Fruit fly (Drosophila melanogaster) whole organism, embryonic: ENCODE measurements around the gene Adsl.

Source experiments
- Asciz ChIP-seq: fragments of 200-800 bp; sonication (Bioruptor generic); optimal IDR thresholded peaks from 2 replicates; lab custom pipeline; 2017; ENCODE audit warnings: missing biosample characterization, mild to moderate bottlenecking, missing genetic modification characterization, missing genetic modification reagents
- Atf6 ChIP-seq: fragments of 200-800 bp; sonication (Bioruptor generic); IDR thresholded peaks from 2 replicates; pipeline ENCODE4 v1.3.6; 2022; ENCODE audit warnings: missing biosample characterization, missing genetic modification characterization
- B-H2 ChIP-seq: fragments of 200-800 bp; sonication (Bioruptor generic); optimal IDR thresholded peaks from 2 replicates; lab custom pipeline; 2018; ENCODE audit warnings: missing biosample characterization, mild to moderate bottlenecking, missing genetic modification characterization
- BEAF-32 ChIP-seq: fragments of 200-800 bp; sonication (Bioruptor generic); optimal IDR thresholded peaks from 3 replicates; lab custom pipeline; 2017; ENCODE audit warnings: missing biosample characterization, missing genetic modification characterization, mild to moderate bottlenecking, moderate library complexity, missing genetic modification reagents
- CG10274 ChIP-seq: fragments of 200-800 bp; sonication (Bioruptor generic); optimal IDR thresholded peaks from 3 replicates; lab custom pipeline; 2017; ENCODE audit warnings: missing biosample characterization, mild to moderate bottlenecking, missing genetic modification characterization
- CG10462 ChIP-seq: fragments of 200-800 bp; sonication (Bioruptor generic); optimal IDR thresholded peaks from 2 replicates; lab custom pipeline; 2016; ENCODE audit warnings: missing biosample characterization, missing genetic modification characterization
- CG11456 ChIP-seq: fragments of 200-800 bp; sonication (Bioruptor generic); IDR thresholded peaks from 3 replicates; pipeline ENCODE4 v1.3.6; 2022; ENCODE audit warnings: missing biosample characterization, missing genetic modification characterization
- CG11696 ChIP-seq: fragments of 200-800 bp; sonication (Bioruptor generic); IDR thresholded peaks from 2 replicates; pipeline ENCODE4 v1.3.6; 2022; ENCODE audit warnings: missing biosample characterization, missing genetic modification characterization
- CG12219 ChIP-seq: fragments of 200-800 bp; sonication (Bioruptor generic); optimal IDR thresholded peaks from 3 replicates; lab custom pipeline; 2018; ENCODE audit warnings: missing biosample characterization, mild to moderate bottlenecking, missing genetic modification characterization
- CG12236 ChIP-seq: fragments of 200-800 bp; sonication (Bioruptor generic); optimal IDR thresholded peaks from 2 replicates; lab custom pipeline; 2016; ENCODE audit warnings: missing biosample characterization, missing genetic modification characterization
- CG12391 ChIP-seq: fragments of 200-800 bp; sonication (Bioruptor generic); optimal IDR thresholded peaks from 3 replicates; lab custom pipeline; 2018; ENCODE audit warnings: missing biosample characterization, mild to moderate bottlenecking, missing genetic modification characterization, moderate library complexity
- CG13296 ChIP-seq: fragments of 200-800 bp; sonication (Bioruptor generic); optimal IDR thresholded peaks from 3 replicates; lab custom pipeline; 2018; ENCODE audit warnings: missing biosample characterization, mild to moderate bottlenecking, missing genetic modification characterization
- CG14050 ChIP-seq: fragments of 200-800 bp; sonication (Bioruptor generic); IDR thresholded peaks from 3 replicates; pipeline ENCODE4 v1.3.6; 2022; ENCODE audit warnings: missing biosample characterization, missing genetic modification characterization
- CG15514 ChIP-seq: fragments of 200-800 bp; sonication (Bioruptor generic); optimal IDR thresholded peaks from 3 replicates; lab custom pipeline; 2017; ENCODE audit warnings: missing biosample characterization, missing genetic modification characterization, mild to moderate bottlenecking, moderate library complexity, missing genetic modification reagents
- CG2712 ChIP-seq: fragments of 200-800 bp; optimal IDR thresholded peaks from 3 replicates; lab custom pipeline; 2019; ENCODE audit warnings: missing biosample characterization, mild to moderate bottlenecking, missing genetic modification characterization, moderate library complexity
- CG30431 ChIP-seq: fragments of 200-800 bp; sonication (Bioruptor generic); optimal IDR thresholded peaks from 2 replicates; lab custom pipeline; 2017; ENCODE audit warnings: missing biosample characterization, missing genetic modification characterization
- CG3995 ChIP-seq: fragments of 200-800 bp; sonication (Bioruptor generic); optimal IDR thresholded peaks from 3 replicates; lab custom pipeline; 2016; ENCODE audit warnings: missing biosample characterization, missing genetic modification characterization
- CG6813 ChIP-seq: fragments of 200-800 bp; sonication (Bioruptor generic); optimal IDR thresholded peaks from 2 replicates; lab custom pipeline; 2017; ENCODE audit warnings: missing biosample characterization, missing genetic modification characterization, mild to moderate bottlenecking, moderate library complexity, missing genetic modification reagents
- CG8478 ChIP-seq: fragments of >200 bp; optimal IDR thresholded peaks from 2 replicates; lab custom pipeline; 2018
- CG8944 ChIP-seq: fragments of 200-800 bp; sonication (Bioruptor generic); optimal IDR thresholded peaks from 3 replicates; lab custom pipeline; 2016; ENCODE audit warnings: missing biosample characterization, missing genetic modification characterization
- D19A ChIP-seq: fragments of 200-800 bp; optimal IDR thresholded peaks from 3 replicates; lab custom pipeline; 2019; ENCODE audit warnings: missing biosample characterization, mild to moderate bottlenecking, missing genetic modification characterization, moderate library complexity
- Dfd ChIP-seq, 2 experiments: fragments of >200 bp; optimal IDR thresholded peaks; 2 replicates each; lab custom pipeline; 2017; ENCODE audit warnings: missing biosample characterization in 2 of 2, missing genetic modification characterization in 2 of 2
- H15 ChIP-seq: fragments of 200-800 bp; sonication (Bioruptor generic); IDR thresholded peaks from 3 replicates; pipeline ENCODE4 v1.3.6; 2022; ENCODE audit warnings: missing biosample characterization, missing genetic modification characterization
- H2.0 ChIP-seq: fragments of 200-800 bp; sonication (Bioruptor generic); IDR thresholded peaks from 2 replicates; pipeline ENCODE4 v1.3.6; 2022; ENCODE audit warnings: missing biosample characterization, missing genetic modification characterization
- Hr3 ChIP-seq: fragments of 200-800 bp; sonication (Bioruptor generic); optimal IDR thresholded peaks from 3 replicates; lab custom pipeline; 2016; ENCODE audit warnings: missing biosample characterization, missing genetic modification characterization
- Oaz ChIP-seq: fragments of 200-800 bp; sonication (Bioruptor generic); IDR thresholded peaks from 2 replicates; pipeline ENCODE4 v1.3.6; 2022; ENCODE audit warnings: missing biosample characterization, missing genetic modification characterization
- Scr ChIP-seq: fragments of 200-800 bp; sonication (Bioruptor generic); IDR thresholded peaks from 2 replicates; pipeline ENCODE4 v1.3.6; 2022; ENCODE audit warnings: missing biosample characterization, missing genetic modification characterization; ENCODE audit not compliant: partially characterized antibody
- Spps ChIP-seq: fragments of 200-800 bp; sonication (Bioruptor generic); optimal IDR thresholded peaks from 2 replicates; lab custom pipeline; 2018; ENCODE audit warnings: missing biosample characterization, mild to moderate bottlenecking, missing genetic modification characterization
- Sry-δ ChIP-seq: fragments of 200-800 bp; sonication (Bioruptor generic); optimal IDR thresholded peaks from 2 replicates; lab custom pipeline; 2016; ENCODE audit warnings: missing biosample characterization, missing genetic modification characterization
- TFAM ChIP-seq: fragments of 200-800 bp; sonication (Bioruptor generic); optimal IDR thresholded peaks from 2 replicates; lab custom pipeline; 2017; ENCODE audit warnings: missing biosample characterization, missing genetic modification characterization, inconsistent platforms
- cg ChIP-seq: fragments of 200-800 bp; sonication (Bioruptor generic); optimal IDR thresholded peaks from 3 replicates; lab custom pipeline; 2019; ENCODE audit warnings: missing biosample characterization, mild to moderate bottlenecking, missing genetic modification characterization, moderate library complexity
- fd102C ChIP-seq: fragments of 200-800 bp; sonication (Bioruptor generic); optimal IDR thresholded peaks from 2 replicates; lab custom pipeline; 2018; ENCODE audit warnings: missing biosample characterization, mild to moderate bottlenecking, missing genetic modification characterization, moderate library complexity
- gro ChIP-seq: fragments of 200-800 bp; sonication (Bioruptor generic); optimal IDR thresholded peaks from 2 replicates; lab custom pipeline; 2016; ENCODE audit warnings: missing biosample characterization, missing genetic modification characterization
- gsb ChIP-seq: fragments of 200-800 bp; sonication (Bioruptor generic); IDR thresholded peaks from 2 replicates; pipeline ENCODE4 v1.3.6; 2022; ENCODE audit warnings: missing biosample characterization, missing genetic modification characterization
- gt ChIP-seq: fragments of 200-800 bp; sonication (Bioruptor generic); IDR thresholded peaks from 2 replicates; pipeline ENCODE4 v1.3.6; 2022; ENCODE audit warnings: missing biosample characterization, missing genetic modification characterization
- hkb ChIP-seq, 2 experiments: fragments of 200-800 bp in 1 of 2; fragments of >200 bp in 1 of 2; sonication (Bioruptor generic) in 1 of 2; IDR thresholded peaks in 1 of 2; optimal IDR thresholded peaks in 1 of 2; 2 replicates each; pipeline versions ENCODE4 v1.3.6 to Lab custom; 2017 to 2022; ENCODE audit warnings: missing biosample characterization in 1 of 2, missing genetic modification characterization in 1 of 2
- jumu ChIP-seq: fragments of 200-800 bp; sonication (Bioruptor generic); optimal IDR thresholded peaks from 3 replicates; lab custom pipeline; 2016; ENCODE audit warnings: missing biosample characterization, missing genetic modification characterization
- kay ChIP-seq: fragments of 200-800 bp; sonication (Bioruptor generic); optimal IDR thresholded peaks from 2 replicates; lab custom pipeline; 2016; ENCODE audit warnings: missing biosample characterization, missing genetic modification characterization
- klu ChIP-seq: fragments of 200-800 bp; sonication (Bioruptor generic); IDR thresholded peaks from 2 replicates; pipeline ENCODE4 v1.3.6; 2022; ENCODE audit warnings: missing biosample characterization, missing genetic modification characterization
- maf-S ChIP-seq: fragments of 200-800 bp; sonication (Bioruptor generic); optimal IDR thresholded peaks from 2 replicates; lab custom pipeline; 2016; ENCODE audit warnings: missing biosample characterization, missing genetic modification characterization
- mld ChIP-seq: fragments of 200-800 bp; sonication (Bioruptor generic); IDR thresholded peaks from 3 replicates; pipeline ENCODE4 v1.3.6; 2022; ENCODE audit warnings: missing biosample characterization, missing genetic modification characterization; ENCODE audit not compliant: partially characterized antibody
- nerfin-1 ChIP-seq: fragments of 200-800 bp; sonication (Bioruptor generic); optimal IDR thresholded peaks from 3 replicates; lab custom pipeline; 2019; ENCODE audit warnings: missing biosample characterization, mild to moderate bottlenecking, missing genetic modification characterization, moderate library complexity
- phol ChIP-seq: fragments of 200-800 bp; sonication (Bioruptor generic); optimal IDR thresholded peaks from 3 replicates; lab custom pipeline; 2018; ENCODE audit warnings: missing biosample characterization, mild to moderate bottlenecking, missing genetic modification characterization, moderate library complexity
- psq ChIP-seq: fragments of 200-800 bp; sonication (Bioruptor generic); optimal IDR thresholded peaks from 2 replicates; lab custom pipeline; 2017; ENCODE audit warnings: missing biosample characterization, missing genetic modification characterization
- sisA ChIP-seq: fragments of 200-800 bp; sonication (Bioruptor generic); IDR thresholded peaks from 2 replicates; pipeline ENCODE4 v1.3.6; 2022; ENCODE audit warnings: missing biosample characterization, missing genetic modification characterization
- ssp ChIP-seq: fragments of 200-800 bp; sonication (Bioruptor generic); IDR thresholded peaks from 2 replicates; pipeline ENCODE4 v1.3.6; 2022; ENCODE audit warnings: missing biosample characterization, missing genetic modification characterization
- wdn ChIP-seq: fragments of 200-800 bp; sonication (Bioruptor generic); IDR thresholded peaks from 2 replicates; pipeline ENCODE4 v1.3.6; 2022; ENCODE audit warnings: missing biosample characterization, missing genetic modification characterization
- zen ChIP-seq: fragments of 200-800 bp; sonication (Bioruptor generic); optimal IDR thresholded peaks from 3 replicates; lab custom pipeline; 2018; ENCODE audit warnings: missing biosample characterization, mild to moderate bottlenecking, missing genetic modification characterization, moderate library complexity
- zfh1 ChIP-seq: fragments of 200-800 bp; sonication (Bioruptor generic); IDR thresholded peaks from 3 replicates; pipeline ENCODE4 v1.3.6; 2022; ENCODE audit warnings: missing biosample characterization, missing genetic modification characterization

The Adsl gene

dm6 chr3R:16986181-16987074 lies 34.5 kb downstream of the Adsl start (continued):
- peak; percentile 20 for TF ChIP-seq BEAF-32 (GFP tag; lab: Kevin White, UChicago)
- TF ChIP-seq klu, result peak; percentile 91
- TF ChIP-seq D19A (tag; lab: Kevin White, UChicago), result peak; percentile 60
- peak; percentile 81 for TF ChIP-seq gt (GFP tag; lab: Robert Waterston, UW)
- TF ChIP-seq ssp, result peak; percentile 83
- TF ChIP-seq CG13296 (GFP tag; lab: Kevin White, UChicago), result peak; percentile 95
- peak; percentile 98 for TF ChIP-seq wdn (GFP tag; lab: Robert Waterston, UW)
- peak; percentile 48 for TF ChIP-seq cg (GFP tag; lab: Kevin White, UChicago)
- peak; percentile 95 for TF ChIP-seq CG14050 (GFP tag; lab: Robert Waterston, UW)
- TF ChIP-seq CG12219, result peak; percentile 91
- TF ChIP-seq gsb (GFP tag; lab: Robert Waterston, UW), result peak; percentile 95
- TF ChIP-seq jumu (GFP tag; lab: Kevin White, UChicago), result peak; percentile 94
- peak; percentile 92 for TF ChIP-seq H15 (GFP tag; lab: Robert Waterston, UW)
- no peak for TF ChIP-seq mld
- TF ChIP-seq Oaz (GFP tag; lab: Robert Waterston, UW), result peak; percentile 95
- TF ChIP-seq CG8944 (GFP tag; lab: Kevin White, UChicago), result peak; percentile 81
- TF ChIP-seq zfh1 (GFP tag; lab: Robert Waterston, UW), result peak; percentile 94
- peak; percentile 57 for TF ChIP-seq zen (tag; lab: Kevin White, UChicago)
- TF ChIP-seq CG3995, result peak; percentile 82
- peak; percentile 72 for TF ChIP-seq CG12236 (GFP tag; lab: Kevin White, UChicago)
- TF ChIP-seq gro (GFP tag; lab: Kevin White, UChicago), result peak; percentile 96
- peak; percentile 92 for TF ChIP-seq CG15514 (GFP tag; lab: Kevin White, UChicago)
- peak; percentile 93 for TF ChIP-seq sisA (GFP tag; lab: Robert Waterston, UW)
- TF ChIP-seq CG2712, result peak; percentile 78
- TF ChIP-seq B-H2 (GFP tag; lab: Kevin White, UChicago), result peak; percentile 97
- TF ChIP-seq H2.0, result peak; percentile 96
- peak; percentile 56 for TF ChIP-seq Sry-δ
- TF ChIP-seq Scr (GFP tag; lab: Robert Waterston, UW), result no peak
- TF ChIP-seq CG11456, result peak; percentile 98
- TF ChIP-seq Hr3, result peak; percentile 87
- TF ChIP-seq CG11696 (GFP tag; lab: Robert Waterston, UW), result peak; percentile 86
- peak; percentile 69 for TF ChIP-seq CG10462 (GFP tag; lab: Kevin White, UChicago)
- TF ChIP-seq Atf6 (GFP tag; lab: Robert Waterston, UW), result peak; percentile 98
- TF ChIP-seq hkb (optimal IDR thresholded peaks at IDR 0.05; lab: Kevin White, UChicago), result no peak
- peak; percentile 94 for TF ChIP-seq hkb (GFP tag; IDR thresholded peaks at IDR 0.05; lab: Robert Waterston, UW)
- TF ChIP-seq Spps (tag; lab: Kevin White, UChicago), result no peak
- TF ChIP-seq CG8478 (lab: Kevin White, UChicago), result no peak
- peak; percentile 94 for TF ChIP-seq maf-S (GFP tag; lab: Kevin White, UChicago)
- peak; percentile 31 for TF ChIP-seq psq (GFP tag; lab: Kevin White, UChicago)
- peak; percentile 85 for TF ChIP-seq kay (GFP tag; lab: Kevin White, UChicago)
- TF ChIP-seq CG10274 (GFP tag; lab: Kevin White, UChicago), result peak; percentile 89
- TF ChIP-seq Asciz (GFP tag; lab: Kevin White, UChicago), result peak; percentile 25
- TF ChIP-seq CG30431 (GFP tag; lab: Kevin White, UChicago), result peak; percentile 86
- TF ChIP-seq Dfd (GFP tag; optimal IDR thresholded peaks at IDR 0.05; lab: Kevin White, UChicago), result no peak
- peak; percentile 68 for TF ChIP-seq nerfin-1 (tag; lab: Kevin White, UChicago)
- TF ChIP-seq CG12391 (tag; lab: Kevin White, UChicago), result peak; percentile 81
- TF ChIP-seq phol (tag; lab: Kevin White, UChicago), result peak; percentile 77
- TF ChIP-seq fd102C, result peak; percentile 8
- TF ChIP-seq CG6813 (GFP tag; lab: Kevin White, UChicago), result peak; percentile 89
- peak; percentile 30 for TF ChIP-seq TFAM (GFP tag; lab: Kevin White, UChicago)
